Fruit fly (Drosophila melanogaster): ENCODE data around the gene mrva.

DNA sequence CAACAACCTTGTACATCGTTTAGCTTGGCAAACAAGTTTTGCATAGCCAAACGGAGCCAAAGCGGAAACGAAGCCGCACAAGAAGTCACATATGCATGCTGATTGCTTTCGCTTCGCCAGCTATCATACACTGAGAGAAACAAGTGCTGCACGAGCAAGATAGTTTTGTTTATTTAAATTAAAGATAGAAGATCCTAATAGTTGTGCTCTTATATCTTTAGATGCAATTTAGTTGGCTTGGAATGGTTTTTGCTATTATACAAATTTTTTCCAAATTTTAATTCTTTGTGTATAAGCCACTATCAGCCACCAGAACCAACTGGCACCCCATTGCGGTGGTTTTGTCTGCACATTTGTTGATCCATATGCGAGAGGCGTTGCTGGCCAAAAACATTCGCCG, 45.1 kb downstream of the mrva start:
- TF ChIP-seq pan (optimal IDR thresholded peaks at IDR 0.05) (no peak), usp (GFP tag; optimal IDR thresholded peaks at IDR 0.05) (no peak), EcR (GFP tag; optimal IDR thresholded peaks at IDR 0.05) (no peak), CG8478 (optimal IDR thresholded peaks at IDR 0.05) (no peak), psq (optimal IDR thresholded peaks at IDR 0.05) (no peak), Dll (optimal IDR thresholded peaks at IDR 0.05) (no peak)
